Fruit fly (Drosophila melanogaster) whole organism, pupa: ENCODE data around the gene CG46026.

Source experiments
- CG17806 ChIP-seq: fragments of 200-800 bp; sonication (Bioruptor generic); optimal IDR thresholded peaks from 2 replicates; lab custom pipeline; 2018; ENCODE audit warnings: missing biosample characterization, mild to moderate bottlenecking, missing genetic modification characterization, moderate library complexity
- CG32121 ChIP-seq: fragments of 200-800 bp; sonication (Bioruptor generic); IDR thresholded peaks from 2 replicates; pipeline ENCODE4 v1.3.6; 2022; ENCODE audit warnings: missing biosample characterization, missing genetic modification characterization
- CG8159 ChIP-seq: fragments of 200-800 bp; sonication (Bioruptor generic); optimal IDR thresholded peaks from 3 replicates; lab custom pipeline; 2018; ENCODE audit warnings: missing biosample characterization, mild to moderate bottlenecking, missing genetic modification characterization, moderate library complexity
- D1 ChIP-seq: fragments of 200-800 bp; sonication (Bioruptor generic); optimal IDR thresholded peaks from 2 replicates; lab custom pipeline; 2018; ENCODE audit warnings: missing biosample characterization, mild to moderate bottlenecking, missing genetic modification characterization, moderate library complexity
- fd96Ca ChIP-seq: fragments of 200-800 bp; sonication (Bioruptor generic); IDR thresholded peaks from 3 replicates; pipeline ENCODE4 v1.3.6; 2022; ENCODE audit warnings: missing biosample characterization, missing genetic modification characterization

dm6 chr3R:6343396-6344239, 36.9 kb downstream of the CG46026 start, which contains the start of gene CG17919:
- TF ChIP-seq CG17806 (no peak), CG8159 (tag; lab: Kevin White, UChicago) (peak; percentile 8), D1 (tag; lab: Kevin White, UChicago) (peak; percentile 11), fd96Ca (GFP tag; lab: Robert Waterston, UW) (peak; percentile 34; the same call in 1 of the 3 replicates), CG32121 (GFP tag; lab: Robert Waterston, UW) (0 out of 2 replicates have a peak, but pooled peaks have one; percentile 12)
